Fruit fly (Drosophila melanogaster) ovary, adult (tissue): ENCODE measurements around the gene Zip71B.

ENCODE experiments used
- CG17801 ChIP-seq: fragments of 200-800 bp; optimal IDR thresholded peaks from 2 replicates; lab custom pipeline; 2019; ENCODE audit warnings: missing biosample characterization, mild to moderate bottlenecking, missing genetic modification characterization, moderate library complexity; ENCODE audit not compliant: partially characterized antibody

Zip71B gene

DNA sequence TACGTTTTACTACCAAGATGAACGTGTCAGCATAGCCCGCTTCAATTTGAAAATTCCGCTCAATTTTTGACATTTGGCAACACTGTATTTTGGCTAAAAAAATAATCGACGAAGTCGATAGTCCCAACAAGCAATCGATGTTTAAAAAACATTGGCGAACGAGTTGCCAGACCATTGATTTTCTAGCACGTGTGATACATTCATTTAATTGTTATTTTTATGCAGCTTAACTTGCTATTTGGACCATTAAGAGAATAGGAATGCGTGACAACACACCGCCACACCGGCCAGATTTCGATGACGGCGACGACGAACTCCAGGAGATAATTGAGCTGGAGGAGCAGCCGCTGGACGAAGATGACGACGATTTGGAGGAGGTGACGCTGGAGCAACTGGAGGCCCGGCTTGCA is 9.4 kb upstream of the Zip71B start, which contains the start of gene CG5114:
Gene CG5114, plus strand, starts transcription at position 161 of the 410 bp plus-strand sequence.
- peak; percentile 29 for TF ChIP-seq CG17801 (GFP tag; lab: Kevin White, UChicago)

DNA sequence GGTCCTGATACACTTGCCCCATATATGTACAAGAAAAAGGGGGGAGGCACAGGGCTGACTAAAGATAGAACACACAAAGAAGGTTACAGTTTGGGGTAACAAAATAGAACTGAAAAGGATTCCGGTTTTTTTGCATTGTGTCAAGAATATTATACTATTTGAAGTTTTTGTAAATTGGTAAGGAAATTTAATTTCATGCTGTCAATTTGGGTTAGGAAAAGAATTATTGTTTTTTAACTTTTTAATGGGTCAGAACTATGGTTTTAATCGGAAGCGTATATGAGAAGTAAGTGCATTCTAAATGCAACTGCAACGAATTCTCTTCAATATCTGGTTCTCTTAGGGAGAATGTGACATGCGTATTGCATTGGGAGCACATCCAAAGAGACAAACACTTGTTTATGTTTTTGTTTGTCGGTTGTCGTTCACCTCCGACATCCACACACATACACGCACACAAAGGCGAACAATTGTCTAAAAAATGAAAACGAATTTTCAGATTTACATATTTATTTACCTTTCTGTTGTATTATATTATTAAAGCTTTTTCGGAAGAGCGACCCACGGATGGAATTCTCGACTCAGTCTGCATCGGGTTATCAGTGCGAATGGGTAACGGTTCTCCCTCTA is 7.5 kb upstream of the Zip71B start, which contains the start of gene mnd:
Gene mnd, plus strand, starts transcription at position 580 of the 630 bp plus-strand sequence.
- no peak for TF ChIP-seq CG17801 (GFP tag; lab: Kevin White, UChicago)

DNA sequence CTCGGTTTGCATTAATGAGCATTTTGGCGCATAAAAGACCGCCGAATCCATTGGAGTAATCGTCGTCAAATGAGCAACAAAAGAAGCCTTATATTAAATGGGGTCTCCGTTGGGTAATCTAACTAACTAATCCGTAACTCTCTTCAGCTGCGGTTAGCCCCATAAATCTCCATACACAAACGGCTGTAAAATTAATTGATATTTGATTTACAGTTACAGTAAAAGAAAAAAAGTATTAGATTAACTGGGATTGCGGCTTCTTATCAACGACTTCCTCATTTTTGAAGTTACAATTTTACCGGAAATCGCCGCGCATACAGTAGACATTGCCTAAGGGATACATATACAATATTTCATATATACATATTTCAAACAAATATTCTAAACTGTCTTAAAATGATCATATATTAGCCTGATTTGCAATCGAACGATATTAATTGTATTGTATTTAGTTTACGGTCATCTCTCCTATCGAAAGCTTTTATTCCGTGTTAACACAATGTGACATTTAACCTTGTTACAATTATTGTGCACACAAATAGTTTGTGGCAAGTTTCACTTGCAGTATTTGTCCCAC is 5.7 kb upstream of the Zip71B start:
- no peak for TF ChIP-seq CG17801 (GFP tag; lab: Kevin White, UChicago)

DNA sequence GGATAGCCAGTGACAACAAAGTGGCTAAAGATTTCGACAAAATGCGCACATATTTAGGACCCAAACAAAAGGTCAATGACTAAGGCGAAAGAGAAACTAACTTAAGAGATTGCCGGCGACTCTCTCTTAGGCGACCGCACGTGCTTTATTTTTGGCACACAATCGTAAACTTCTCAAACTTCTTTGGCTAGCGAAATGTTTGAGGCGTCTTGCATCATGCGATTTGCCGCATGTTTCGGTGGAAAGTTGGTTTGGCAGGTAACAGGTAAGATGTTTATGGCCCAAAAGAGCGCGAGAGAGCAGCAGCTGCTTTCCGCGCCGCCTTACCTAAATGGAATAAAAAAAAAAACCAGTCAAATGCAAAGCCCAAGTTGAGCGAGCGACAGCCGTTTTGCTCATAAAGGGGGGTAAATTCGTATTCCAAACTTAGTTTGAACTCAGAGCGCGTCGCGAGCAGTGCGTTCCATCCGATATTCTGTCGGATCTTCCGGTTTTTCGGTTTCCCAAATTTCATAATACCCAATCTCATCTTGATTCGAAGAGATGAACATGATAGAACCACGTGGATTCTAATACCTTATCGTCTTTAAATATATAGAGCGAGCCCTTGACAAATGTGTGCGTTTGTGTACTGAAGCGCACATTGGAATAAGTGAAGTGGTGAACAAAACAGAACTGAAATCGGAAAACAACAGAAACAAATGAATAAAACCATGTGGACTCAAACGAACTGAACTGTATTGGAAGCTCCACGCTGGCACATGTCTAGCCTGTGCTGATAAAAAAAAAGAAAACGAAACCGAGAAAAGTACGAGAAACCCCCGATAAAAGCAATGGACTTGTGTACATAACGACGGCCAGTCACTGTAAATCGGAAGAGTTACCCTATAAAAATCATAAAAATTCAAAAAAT is 4.8 kb upstream of the Zip71B start:
- TF ChIP-seq CG17801 (GFP tag; lab: Kevin White, UChicago): no peak

DNA sequence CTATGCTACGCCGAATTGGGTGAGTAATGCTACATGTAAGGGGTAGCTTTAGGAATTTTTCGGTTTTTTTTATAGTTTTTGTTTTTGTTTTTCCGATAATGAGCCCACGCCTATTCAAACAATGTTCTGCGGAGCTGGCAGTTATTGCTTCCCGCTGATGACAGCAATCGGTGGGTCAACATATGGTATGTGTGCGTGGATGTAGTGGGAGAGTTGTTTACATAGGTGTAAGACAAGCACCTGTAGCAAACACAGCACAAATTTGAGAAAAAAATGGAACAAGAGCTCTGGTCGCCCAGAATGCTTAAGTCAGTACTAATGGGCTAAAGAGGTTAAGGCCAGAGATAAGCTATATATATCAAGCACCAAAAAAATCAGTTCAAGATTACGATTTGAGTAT is 3.9 kb upstream of the Zip71B start:
- TF ChIP-seq CG17801 (GFP tag; lab: Kevin White, UChicago): no peak

DNA sequence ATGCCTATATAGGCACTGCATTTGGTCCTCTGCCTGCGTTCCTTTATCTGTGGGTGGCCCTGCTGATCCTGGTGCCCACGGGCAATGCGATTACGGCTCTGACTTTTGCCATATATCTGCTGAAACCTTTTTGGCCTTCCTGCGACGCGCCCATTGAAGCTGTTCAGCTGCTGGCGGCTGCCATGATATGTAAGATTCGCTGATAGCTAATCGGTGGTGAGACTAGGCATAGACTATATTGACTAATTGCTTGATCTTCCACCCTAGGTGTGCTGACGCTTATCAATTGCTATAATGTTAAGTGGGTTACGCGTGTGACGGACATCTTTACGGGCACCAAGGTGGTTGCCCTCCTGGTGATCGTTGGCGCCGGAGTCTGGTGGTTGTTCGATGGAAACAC is 2.2 kb upstream of the Zip71B start:
- no peak for TF ChIP-seq CG17801 (GFP tag; lab: Kevin White, UChicago)

DNA sequence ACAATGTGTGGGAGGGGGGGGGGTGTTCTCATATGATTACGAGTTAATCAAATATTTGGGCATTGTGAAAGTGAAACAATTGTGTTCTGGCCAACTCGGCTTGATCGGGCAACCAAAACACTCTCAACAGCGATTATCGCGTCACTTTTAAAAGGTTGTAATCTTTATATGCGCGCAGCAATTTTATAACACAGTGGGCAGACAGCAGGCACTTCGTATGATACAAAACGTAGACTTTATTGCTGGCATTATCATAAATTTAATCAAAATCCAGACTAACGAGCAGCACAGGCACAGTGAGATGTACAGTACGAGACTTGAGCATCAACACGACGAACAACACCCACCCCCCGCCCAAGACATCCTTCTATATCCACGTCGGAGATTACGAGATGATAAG is 718 bp downstream of the Zip71B start:
- peak; percentile 14 for TF ChIP-seq CG17801 (GFP tag; lab: Kevin White, UChicago)

DNA sequence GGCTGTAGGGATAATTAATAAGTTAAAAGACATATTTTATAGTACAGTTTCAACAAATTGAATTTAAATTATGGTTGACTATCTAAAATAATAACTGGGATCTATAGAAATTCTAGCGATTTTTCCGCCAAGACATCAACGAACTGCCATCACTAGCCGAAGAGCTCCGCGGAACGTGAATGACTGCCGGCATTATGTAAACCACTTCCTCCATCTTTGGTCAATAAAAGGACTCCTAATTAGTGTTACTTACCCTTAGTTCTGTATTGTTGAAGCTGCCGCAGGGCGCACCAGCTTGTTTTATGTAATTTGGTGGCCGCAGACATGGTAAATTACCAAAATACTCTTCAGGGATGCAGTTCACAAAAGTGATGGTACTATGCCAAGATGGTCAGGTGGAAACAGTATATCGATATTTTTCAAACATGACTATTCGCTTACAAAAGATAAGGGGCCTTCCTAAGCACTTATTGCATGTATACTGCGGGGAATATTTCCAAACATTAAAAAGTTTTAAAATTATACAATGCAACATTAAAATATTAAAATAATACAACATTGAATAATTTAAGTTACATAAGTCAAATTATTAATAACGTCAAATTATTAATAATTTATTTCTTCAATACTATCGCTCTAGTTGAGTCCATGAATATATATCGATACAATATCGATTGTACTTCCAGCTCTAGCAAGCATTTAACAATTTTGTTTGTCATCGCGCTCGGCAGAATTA is 7.4 kb downstream of the Zip71B start, which contains the start of the genes mRpL39 and Prosbeta2:
Gene mRpL39, minus strand, starts transcription at position 383 of the 736 bp plus-strand sequence.
Gene Prosbeta2, plus strand, starts transcription at position 668 of the 736 bp plus-strand sequence.
- TF ChIP-seq CG17801 (GFP tag; lab: Kevin White, UChicago): peak; percentile 80

DNA sequence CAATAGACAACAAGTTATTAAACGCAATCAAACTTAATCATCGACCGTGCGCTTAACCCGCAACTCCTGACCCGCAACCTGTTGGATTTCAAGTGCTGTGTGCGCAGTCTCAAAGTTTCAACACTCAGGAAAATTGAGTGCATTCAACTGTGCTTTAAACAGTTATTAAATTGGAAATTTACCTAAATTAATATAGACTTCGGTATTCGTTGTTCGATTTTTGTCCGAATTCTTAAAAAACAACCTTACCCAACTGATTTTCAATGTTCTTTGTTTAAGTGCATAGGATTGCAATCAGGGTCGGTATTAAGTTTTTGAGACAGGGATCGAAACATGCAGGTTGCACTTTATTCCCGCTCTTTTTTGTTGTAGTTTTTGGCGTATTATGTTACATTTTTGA is 13.0 kb downstream of the Zip71B start:
- no peak for TF ChIP-seq CG17801 (GFP tag; lab: Kevin White, UChicago)

DNA sequence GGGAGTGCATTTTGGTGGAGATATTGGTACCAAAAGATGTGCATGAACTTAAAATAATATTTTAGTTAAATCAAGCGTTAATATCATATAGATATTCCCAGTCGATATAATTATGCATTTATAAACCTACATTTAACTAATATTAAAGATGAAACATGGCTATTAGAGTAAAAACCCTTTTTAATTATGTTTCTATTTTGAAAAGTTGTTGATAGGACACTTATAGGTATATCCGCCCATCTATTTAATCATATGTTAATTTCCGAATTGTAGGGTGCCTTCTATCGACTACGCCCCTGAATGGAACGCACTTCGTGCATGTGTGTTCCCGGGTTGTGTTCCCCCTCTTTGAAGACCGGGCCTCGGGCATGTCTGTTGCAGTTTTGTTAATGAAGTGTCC is 13.7 kb downstream of the Zip71B start:
- TF ChIP-seq CG17801 (GFP tag; lab: Kevin White, UChicago): no peak

DNA sequence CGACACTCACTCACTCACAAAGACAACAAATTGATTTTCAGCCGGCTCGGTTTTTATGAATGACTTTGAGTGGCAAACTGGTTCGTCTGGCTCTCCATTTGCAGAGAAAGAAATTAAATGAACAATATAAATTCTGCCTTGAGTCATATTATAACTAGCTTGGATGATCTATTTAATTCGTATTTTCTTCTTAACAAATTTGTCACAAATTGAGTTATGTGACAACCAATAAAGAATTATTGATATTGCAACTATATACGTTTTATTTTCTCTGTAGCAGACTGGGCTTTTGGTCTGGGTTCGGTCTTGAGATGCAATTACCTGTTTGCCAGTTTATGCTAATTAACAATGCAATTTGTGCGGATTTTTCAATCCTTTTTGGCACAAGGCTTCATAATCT is 14.7 kb downstream of the Zip71B start:
- no peak for TF ChIP-seq CG17801 (GFP tag; lab: Kevin White, UChicago)

DNA sequence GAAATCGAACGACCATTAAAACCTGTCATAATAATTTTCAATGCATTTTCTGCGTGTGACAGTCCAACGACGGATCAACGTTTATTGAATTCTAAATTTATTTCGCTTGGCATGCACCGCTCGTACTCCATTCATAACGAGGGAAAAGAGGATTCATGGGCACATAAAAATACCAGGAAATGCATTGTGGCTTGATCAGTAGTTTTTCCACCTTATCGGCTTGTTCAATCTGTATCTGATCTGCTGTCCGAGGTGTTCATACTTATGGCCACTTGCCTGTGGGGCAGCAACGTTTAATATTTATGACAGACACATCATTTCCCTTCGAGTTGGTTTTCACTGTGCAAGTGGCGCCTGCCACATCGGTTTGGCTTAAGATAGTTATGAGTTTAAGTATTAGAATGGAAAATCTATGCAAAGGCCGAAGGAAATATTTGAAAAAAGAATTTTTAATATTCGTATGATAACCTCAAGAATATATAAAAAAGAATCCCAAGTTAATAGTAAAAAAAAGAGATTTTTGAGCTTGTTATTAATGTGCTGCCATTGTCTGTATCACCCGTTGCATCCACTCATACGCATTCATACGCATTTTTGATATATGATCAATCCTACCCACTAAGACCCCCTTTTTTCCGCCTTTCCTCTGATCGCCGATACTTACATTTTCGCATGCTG is 15.3 kb downstream of the Zip71B start:
- TF ChIP-seq CG17801 (GFP tag; lab: Kevin White, UChicago): no peak

DNA sequence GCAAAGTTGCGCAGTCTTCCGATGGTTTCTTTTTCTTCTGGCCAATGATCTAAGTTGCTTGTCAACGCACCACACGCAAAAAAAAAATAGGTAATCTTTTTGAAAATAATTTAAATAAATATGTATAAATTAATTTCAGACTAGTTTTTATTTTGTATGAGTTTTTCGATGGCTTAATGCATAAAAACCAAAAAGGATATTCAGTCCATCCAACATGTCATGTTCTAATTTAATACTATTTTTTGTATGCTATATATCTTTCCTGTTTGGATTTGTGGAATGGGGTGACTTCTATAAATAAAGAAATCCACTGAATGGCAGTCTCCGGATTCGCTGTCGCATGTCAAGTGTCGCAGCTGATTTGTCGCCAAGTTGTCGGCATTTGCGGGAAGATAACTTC is 17.6 kb downstream of the Zip71B start:
- TF ChIP-seq CG17801 (GFP tag; lab: Kevin White, UChicago): no peak

DNA sequence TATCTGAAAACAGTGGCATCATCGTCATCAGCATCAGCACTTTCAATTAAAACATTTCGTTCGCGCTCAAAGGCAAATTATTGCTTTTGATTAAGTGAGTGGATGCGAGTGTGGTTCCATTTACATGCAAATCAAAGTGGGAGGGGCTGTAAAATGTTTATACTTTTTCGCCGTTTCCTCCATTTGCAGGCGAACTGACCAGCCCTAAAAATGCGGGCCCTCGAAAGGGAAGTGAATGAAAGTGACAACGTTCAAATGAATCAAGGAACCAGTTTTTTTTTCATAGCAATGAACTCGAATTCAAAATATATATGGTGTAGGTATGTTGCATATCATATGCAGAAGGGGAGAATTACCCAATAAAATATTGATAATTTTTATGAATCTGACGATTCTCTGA is 18.5 kb downstream of the Zip71B start:
- TF ChIP-seq CG17801 (GFP tag; lab: Kevin White, UChicago): no peak
